Fruit fly (Drosophila melanogaster) whole organism, embryonic: ENCODE measurements around the gene dock.

Source experiments
- ATbp ChIP-seq: fragments of 200-800 bp; sonication (Bioruptor generic); optimal IDR thresholded peaks from 2 replicates; lab custom pipeline; 2017; ENCODE audit warnings: missing biosample characterization, mild to moderate bottlenecking, missing genetic modification characterization, missing genetic modification reagents
- CG10209 ChIP-seq: fragments of 200-800 bp; sonication (Bioruptor generic); optimal IDR thresholded peaks from 3 replicates; lab custom pipeline; 2017; ENCODE audit warnings: missing biosample characterization, mild to moderate bottlenecking, missing genetic modification characterization, missing genetic modification reagents
- CG10543 ChIP-seq: fragments of 200-800 bp; sonication (Bioruptor generic); optimal IDR thresholded peaks from 3 replicates; lab custom pipeline; 2017; ENCODE audit warnings: missing biosample characterization, mild to moderate bottlenecking, missing genetic modification characterization, moderate library complexity
- CG11085 ChIP-seq: fragments of 200-800 bp; sonication (Bioruptor generic); IDR thresholded peaks from 2 replicates; pipeline ENCODE4 v1.3.6; 2022; ENCODE audit warnings: missing biosample characterization, missing genetic modification characterization
- CG11456 ChIP-seq: fragments of 200-800 bp; sonication (Bioruptor generic); IDR thresholded peaks from 3 replicates; pipeline ENCODE4 v1.3.6; 2022; ENCODE audit warnings: missing biosample characterization, missing genetic modification characterization
- CG11696 ChIP-seq: fragments of 200-800 bp; sonication (Bioruptor generic); IDR thresholded peaks from 2 replicates; pipeline ENCODE4 v1.3.6; 2022; ENCODE audit warnings: missing biosample characterization, missing genetic modification characterization
- CG12071 ChIP-seq: fragments of 200-800 bp; sonication (Bioruptor generic); optimal IDR thresholded peaks from 3 replicates; lab custom pipeline; 2018; ENCODE audit warnings: missing biosample characterization, mild to moderate bottlenecking, missing genetic modification characterization
- CG1233 ChIP-seq: fragments of 200-800 bp; sonication (Bioruptor generic); optimal IDR thresholded peaks from 4 replicates; lab custom pipeline; 2018; ENCODE audit warnings: missing biosample characterization, mild to moderate bottlenecking, missing genetic modification characterization
- CG13287 ChIP-seq: fragments of 200-800 bp; sonication (Bioruptor generic); IDR thresholded peaks from 2 replicates; pipeline ENCODE4 v1.3.6; 2022; ENCODE audit warnings: missing biosample characterization, missing genetic modification characterization; ENCODE audit not compliant: partially characterized antibody
- CG15514 ChIP-seq: fragments of 200-800 bp; sonication (Bioruptor generic); optimal IDR thresholded peaks from 3 replicates; lab custom pipeline; 2017; ENCODE audit warnings: missing biosample characterization, missing genetic modification characterization, mild to moderate bottlenecking, moderate library complexity, missing genetic modification reagents
- CG1603 ChIP-seq: fragments of 200-800 bp; sonication (Bioruptor generic); optimal IDR thresholded peaks from 2 replicates; lab custom pipeline; 2019; ENCODE audit warnings: missing biosample characterization, mild to moderate bottlenecking, missing genetic modification characterization, moderate library complexity
- CG18599 ChIP-seq: fragments of 200-800 bp; sonication (Bioruptor generic); optimal IDR thresholded peaks from 3 replicates; lab custom pipeline; 2017; ENCODE audit warnings: missing biosample characterization, missing genetic modification characterization, mild to moderate bottlenecking, moderate library complexity, missing genetic modification reagents
- CG18764 ChIP-seq: fragments of 200-800 bp; sonication (Bioruptor generic); optimal IDR thresholded peaks from 3 replicates; lab custom pipeline; 2016; ENCODE audit warnings: missing biosample characterization, missing genetic modification characterization
- CG2875 ChIP-seq: fragments of 200-800 bp; sonication (Bioruptor generic); optimal IDR thresholded peaks from 2 replicates; lab custom pipeline; 2017; ENCODE audit warnings: missing biosample characterization, mild to moderate bottlenecking, missing genetic modification characterization, missing genetic modification reagents
- CG32767 ChIP-seq: fragments of 200-800 bp; sonication (Bioruptor generic); IDR thresholded peaks from 2 replicates; pipeline ENCODE4 v1.3.6; 2022; ENCODE audit warnings: missing biosample characterization, missing genetic modification characterization
- CG3281 ChIP-seq: fragments of 200-800 bp; sonication (Bioruptor generic); optimal IDR thresholded peaks from 3 replicates; lab custom pipeline; 2017; ENCODE audit warnings: missing biosample characterization, mild to moderate bottlenecking, missing genetic modification characterization
- CG33213 ChIP-seq: fragments of 200-800 bp; sonication (Bioruptor generic); optimal IDR thresholded peaks from 3 replicates; lab custom pipeline; 2016; ENCODE audit warnings: missing biosample characterization, missing genetic modification characterization
- CG3407 ChIP-seq: fragments of 200-800 bp; sonication (Bioruptor generic); optimal IDR thresholded peaks from 2 replicates; lab custom pipeline; 2018; ENCODE audit warnings: missing biosample characterization, mild to moderate bottlenecking, missing genetic modification characterization
- CG4328 ChIP-seq: fragments of 200-800 bp; sonication (Bioruptor generic); optimal IDR thresholded peaks from 3 replicates; lab custom pipeline; 2017; ENCODE audit warnings: missing biosample characterization, missing genetic modification reagents, missing genetic modification characterization
- CG4707 ChIP-seq: fragments of 200-800 bp; sonication (Bioruptor generic); optimal IDR thresholded peaks from 2 replicates; lab custom pipeline; 2018; ENCODE audit warnings: missing biosample characterization, mild to moderate bottlenecking, missing genetic modification characterization, moderate library complexity
- CG6254 ChIP-seq: fragments of 200-800 bp; sonication (Bioruptor generic); optimal IDR thresholded peaks from 3 replicates; lab custom pipeline; 2017; ENCODE audit warnings: mild to moderate bottlenecking, missing biosample characterization, missing genetic modification reagents, missing genetic modification characterization
- CG8290 ChIP-seq, 3 experiments: fragments of 200-800 bp; sonication (Bioruptor generic); optimal IDR thresholded peaks; 2 replicates each; lab custom pipeline; 2016 to 2019; ENCODE audit warnings: missing biosample characterization in 3 of 3, missing genetic modification characterization in 3 of 3, mild to moderate bottlenecking in 2 of 3, moderate library complexity in 1 of 3
- Doc2 ChIP-seq: fragments of 200-800 bp; sonication (Bioruptor generic); IDR thresholded peaks from 2 replicates; pipeline ENCODE4 v1.3.6; 2022; ENCODE audit warnings: missing biosample characterization, missing genetic modification characterization
- Drgx ChIP-seq: fragments of 200-800 bp; sonication (Bioruptor generic); IDR thresholded peaks from 2 replicates; pipeline ENCODE4 v1.3.6; 2022; ENCODE audit warnings: missing biosample characterization, missing genetic modification characterization
- E2f2 ChIP-seq: fragments of 200-800 bp; sonication (Bioruptor generic); IDR thresholded peaks from 2 replicates; pipeline ENCODE4 v1.3.6; 2022; ENCODE audit warnings: missing biosample characterization, missing genetic modification characterization
- Eip74EF ChIP-seq, 2 experiments: fragments of 200-800 bp in 1 of 2; fragments of >200 bp in 1 of 2; sonication (Bioruptor generic) in 1 of 2; optimal IDR thresholded peaks; 2 replicates each; lab custom pipeline; 2017 to 2019; ENCODE audit warnings: missing biosample characterization in 2 of 2, missing genetic modification characterization in 2 of 2, mild to moderate bottlenecking in 1 of 2, moderate library complexity in 1 of 2
- GATAe ChIP-seq: fragments of 200-800 bp; sonication (Bioruptor generic); conservative IDR thresholded peaks from 2 replicates; pipeline ENCODE4 v1.3.6; 2022; ENCODE audit warnings: missing biosample characterization, missing genetic modification characterization
- Meics ChIP-seq: fragments of 200-800 bp; sonication (Bioruptor generic); optimal IDR thresholded peaks from 2 replicates; lab custom pipeline; 2017; ENCODE audit warnings: missing biosample characterization, mild to moderate bottlenecking, missing genetic modification characterization
- Nf-YB ChIP-seq: fragments of 200-800 bp; sonication (Bioruptor generic); optimal IDR thresholded peaks from 3 replicates; lab custom pipeline; 2019; ENCODE audit warnings: missing biosample characterization, mild to moderate bottlenecking, missing genetic modification characterization, moderate library complexity
- Side ChIP-seq: fragments of 200-800 bp; sonication (Bioruptor generic); optimal IDR thresholded peaks from 2 replicates; lab custom pipeline; 2016; ENCODE audit warnings: missing biosample characterization, missing genetic modification characterization
- Sox100B ChIP-seq: fragments of 200-800 bp; sonication (Bioruptor generic); optimal IDR thresholded peaks from 3 replicates; lab custom pipeline; 2018; ENCODE audit warnings: missing biosample characterization, mild to moderate bottlenecking, missing genetic modification characterization
- Trl ChIP-seq, 3 experiments: fragments of >200 bp in 2 of 3; fragments of 200-800 bp in 1 of 3; sonication (Bioruptor generic) in 1 of 3; optimal IDR thresholded peaks; 2 replicates in 1 of 3; 3 replicates in 2 of 3; lab custom pipeline; 2016 to 2017; ENCODE audit warnings: missing biosample characterization in 1 of 3, missing genetic modification characterization in 1 of 3
- ara ChIP-seq: fragments of 200-800 bp; sonication (Bioruptor generic); IDR thresholded peaks from 2 replicates; pipeline ENCODE4 v1.3.6; 2022; ENCODE audit warnings: missing biosample characterization, missing genetic modification characterization
- chm ChIP-seq: fragments of 200-800 bp; sonication (Bioruptor generic); IDR thresholded peaks from 2 replicates; pipeline ENCODE4 v1.3.6; 2022; ENCODE audit warnings: missing biosample characterization, missing genetic modification characterization
- ci ChIP-seq: fragments of 200-800 bp; sonication (Bioruptor generic); IDR thresholded peaks from 3 replicates; pipeline ENCODE4 v1.3.6; 2022; ENCODE audit warnings: missing biosample characterization, missing genetic modification characterization
- crol ChIP-seq: fragments of 200-800 bp; sonication (Bioruptor generic); IDR thresholded peaks from 2 replicates; pipeline ENCODE4 v1.3.6; 2022; ENCODE audit warnings: missing biosample characterization, missing genetic modification characterization
- fd64A ChIP-seq: fragments of 200-800 bp; sonication (Bioruptor generic); optimal IDR thresholded peaks from 3 replicates; lab custom pipeline; 2018; ENCODE audit warnings: missing biosample characterization, mild to moderate bottlenecking, missing genetic modification characterization
- fd96Cb ChIP-seq: fragments of 200-800 bp; sonication (Bioruptor generic); optimal IDR thresholded peaks from 2 replicates; lab custom pipeline; 2018; ENCODE audit warnings: missing biosample characterization, mild to moderate bottlenecking, missing genetic modification characterization, moderate library complexity
- her ChIP-seq: fragments of 200-800 bp; sonication (Bioruptor generic); optimal IDR thresholded peaks from 2 replicates; lab custom pipeline; 2016; ENCODE audit warnings: missing biosample characterization, missing genetic modification characterization
- hkb ChIP-seq, 2 experiments: fragments of 200-800 bp in 1 of 2; fragments of >200 bp in 1 of 2; sonication (Bioruptor generic) in 1 of 2; IDR thresholded peaks in 1 of 2; optimal IDR thresholded peaks in 1 of 2; 2 replicates each; pipeline versions ENCODE4 v1.3.6 to Lab custom; 2017 to 2022; ENCODE audit warnings: missing biosample characterization in 1 of 2, missing genetic modification characterization in 1 of 2
- kni ChIP-seq: fragments of 200-800 bp; sonication (Bioruptor generic); optimal IDR thresholded peaks from 3 replicates; lab custom pipeline; 2017; ENCODE audit warnings: mild to moderate bottlenecking, missing biosample characterization, missing genetic modification reagents, missing genetic modification characterization
- lbe ChIP-seq: fragments of 200-800 bp; sonication (Bioruptor generic); optimal IDR thresholded peaks from 2 replicates; lab custom pipeline; 2016; ENCODE audit warnings: missing biosample characterization, mild to moderate bottlenecking, missing genetic modification characterization
- luna ChIP-seq: fragments of 200-800 bp; sonication (Bioruptor generic); optimal IDR thresholded peaks from 2 replicates; lab custom pipeline; 2016; ENCODE audit warnings: missing biosample characterization, missing genetic modification characterization
- onecut ChIP-seq: fragments of 200-800 bp; sonication (Bioruptor generic); IDR thresholded peaks from 2 replicates; pipeline ENCODE4 v1.3.6; 2022; ENCODE audit warnings: missing biosample characterization, missing genetic modification characterization
- slbo ChIP-seq: fragments of 200-800 bp; sonication (Bioruptor generic); IDR thresholded peaks from 2 replicates; pipeline ENCODE4 v1.3.6; 2022; ENCODE audit warnings: missing biosample characterization, missing genetic modification characterization
- vfl ChIP-seq: fragments of 200-800 bp; sonication (Bioruptor generic); optimal IDR thresholded peaks from 2 replicates; lab custom pipeline; 2016; ENCODE audit warnings: missing biosample characterization, missing genetic modification characterization
- vnd ChIP-seq: fragments of 200-800 bp; sonication (Bioruptor generic); IDR thresholded peaks from 3 replicates; pipeline ENCODE4 v1.3.6; 2022; ENCODE audit warnings: missing biosample characterization, missing genetic modification characterization; ENCODE audit not compliant: partially characterized antibody
- zfh1 ChIP-seq: fragments of 200-800 bp; sonication (Bioruptor generic); IDR thresholded peaks from 3 replicates; pipeline ENCODE4 v1.3.6; 2022; ENCODE audit warnings: missing biosample characterization, missing genetic modification characterization

The dock gene

DNA sequence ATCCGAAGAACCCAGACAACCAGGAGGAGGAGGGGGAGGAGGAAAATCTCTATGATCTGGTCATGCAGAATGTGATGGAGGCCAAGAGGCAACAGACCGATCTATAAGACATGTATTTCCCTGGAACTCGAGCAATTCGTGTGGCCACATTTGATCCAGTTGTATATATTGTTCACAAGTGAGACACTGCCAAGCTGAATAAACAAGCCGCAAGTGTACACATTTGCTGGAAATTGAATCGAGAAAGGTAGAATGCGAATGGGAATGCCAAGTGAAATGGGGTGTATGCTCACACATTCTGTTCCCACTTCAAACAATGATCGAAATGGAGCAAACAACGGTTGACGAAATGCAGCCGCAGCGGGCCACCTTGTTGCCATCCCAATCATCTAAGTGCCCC is 30.2 kb downstream of the dock start:
- TF ChIP-seq E2f2 (GFP tag; lab: Robert Waterston, UW) (0 out of 2 replicates have a peak, but pooled peaks have one; percentile 7), Side (GFP tag; lab: Kevin White, UChicago) (peak; percentile 16), Sox100B (GFP tag; lab: Kevin White, UChicago) (no peak), CG1233 (GFP tag; lab: Kevin White, UChicago) (peak; percentile 36), CG3281 (GFP tag; lab: Kevin White, UChicago) (peak; percentile 29), CG1603 (tag; lab: Kevin White, UChicago) (peak; percentile 43), CG11696 (GFP tag; lab: Robert Waterston, UW) (peak; percentile 21; the same call in 1 of the 2 replicates), CG32767 (GFP tag; lab: Robert Waterston, UW) (no peak), CG12071 (GFP tag; lab: Kevin White, UChicago) (peak; percentile 26), ATbp (GFP tag; lab: Kevin White, UChicago) (peak; percentile 77), zfh1 (GFP tag; lab: Robert Waterston, UW) (peak; percentile 37; the same call in 1 of the 3 replicates), CG18764 (GFP tag; lab: Kevin White, UChicago) (no peak), hkb (optimal IDR thresholded peaks at IDR 0.05; lab: Kevin White, UChicago) (no peak), hkb (GFP tag; IDR thresholded peaks at IDR 0.05; lab: Robert Waterston, UW) (peak; percentile 64; the same call in 1 of the 2 replicates), fd96Cb (tag; lab: Kevin White, UChicago) (no peak), lbe (GFP tag; lab: Kevin White, UChicago) (peak; percentile 59), CG8290 (GFP tag; optimal IDR thresholded peaks at IDR 0.05; lab: Kevin White, UChicago) (no peak), CG8290 (tag; optimal IDR thresholded peaks at IDR 0.05; lab: Kevin White, UChicago) (peak in 1 of 2 experiments; percentile 68), Eip74EF (GFP tag; optimal IDR thresholded peaks at IDR 0.05; lab: Kevin White, UChicago) (no peak), CG13287 (GFP tag; lab: Robert Waterston, UW) (no peak), kni (GFP tag; lab: Kevin White, UChicago) (peak; percentile 50), GATAe (GFP tag; lab: Robert Waterston, UW) (no peak), luna (GFP tag; lab: Kevin White, UChicago) (no peak), CG18599 (GFP tag; lab: Kevin White, UChicago) (peak; percentile 77), Trl (optimal IDR thresholded peaks at IDR 0.05; lab: Kevin White, UChicago) (no peak), Trl (GFP tag; optimal IDR thresholded peaks at IDR 0.05; lab: Kevin White, UChicago) (peak; percentile 6), CG2875 (GFP tag; lab: Kevin White, UChicago) (peak; percentile 40), CG10543 (GFP tag; lab: Kevin White, UChicago) (peak; percentile 40), Drgx (GFP tag; lab: Robert Waterston, UW) (no peak), CG33213 (GFP tag; lab: Kevin White, UChicago) (peak; percentile 3), CG11456 (GFP tag; lab: Robert Waterston, UW) (0 out of 3 replicates have a peak, but pooled peaks have one; percentile 3), CG10209 (GFP tag; lab: Kevin White, UChicago) (peak; percentile 14), onecut (0 out of 2 replicates have a peak, but pooled peaks have one; percentile 32), Meics (peak; percentile 21), CG11085 (GFP tag; lab: Robert Waterston, UW) (no peak), slbo (GFP tag; lab: Robert Waterston, UW) (no peak), CG6254 (GFP tag; lab: Kevin White, UChicago) (peak; percentile 21), CG15514 (GFP tag; lab: Kevin White, UChicago) (peak; percentile 52), CG4707 (GFP tag; lab: Kevin White, UChicago) (peak; percentile 45), CG4328 (GFP tag; lab: Kevin White, UChicago) (peak; percentile 52), her (no peak), vnd (GFP tag; lab: Robert Waterston, UW) (no peak), ara (GFP tag; lab: Robert Waterston, UW) (peak; percentile 46; the same call in 1 of the 2 replicates), ci (no peak), CG3407 (GFP tag; lab: Kevin White, UChicago) (peak; percentile 45), Doc2 (GFP tag; lab: Robert Waterston, UW) (no peak), vfl (GFP tag; lab: Kevin White, UChicago) (no peak), fd64A (peak; percentile 60), Nf-YB (GFP tag; lab: Kevin White, UChicago) (no peak), crol (GFP tag; lab: Robert Waterston, UW) (0 out of 2 replicates have a peak, but pooled peaks have one; percentile 26), chm (GFP tag; lab: Robert Waterston, UW) (peak; percentile 45; the same call in 1 of the 2 replicates)
